Fruit fly (Drosophila melanogaster): ENCODE data around the gene CG15452.

Gene CG15452

DNA sequence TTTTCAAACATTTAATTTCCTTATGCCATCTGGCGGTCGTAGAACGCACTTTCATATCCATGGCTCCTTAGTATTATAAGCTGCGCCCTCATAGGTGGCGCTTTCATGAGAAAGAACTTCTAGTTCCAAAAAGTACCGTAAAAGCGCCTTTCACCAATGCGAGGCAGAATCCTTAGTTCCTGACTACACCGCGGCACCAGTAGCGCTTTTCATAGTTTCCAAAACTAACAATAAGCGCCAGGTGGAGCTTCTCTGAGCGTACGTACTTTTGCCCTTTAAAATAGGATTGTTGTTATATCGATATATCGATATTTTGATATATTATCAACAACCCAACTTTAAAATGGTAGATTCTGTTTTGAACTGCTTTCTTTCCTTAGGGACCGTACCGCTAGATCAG lies 14.7 kb upstream of the CG15452 start (continued):
- TF ChIP-seq sqz (GFP tag; optimal IDR thresholded peaks at IDR 0.05) (no peak), CG10267 (tag; optimal IDR thresholded peaks at IDR 0.05) (peak; percentile 73), Pdp1 (GFP tag; optimal IDR thresholded peaks at IDR 0.05) (peak; percentile 59 to 78), Hr39 (optimal IDR thresholded peaks at IDR 0.05) (no peak), CG18764 (GFP tag; optimal IDR thresholded peaks at IDR 0.05) (peak; percentile 80), sug (tag; optimal IDR thresholded peaks at IDR 0.05) (peak; percentile 64), CG15073 (GFP tag; optimal IDR thresholded peaks at IDR 0.05) (peak; percentile 16), HLH3B (GFP tag; IDR thresholded peaks at IDR 0.05) (peak; percentile 68), CG3726 (GFP tag; IDR thresholded peaks at IDR 0.05) (peak; percentile 72; the same call in 1 of the 3 replicates), grn (GFP tag; optimal IDR thresholded peaks at IDR 0.05) (peak; percentile 42), ro (GFP tag; IDR thresholded peaks at IDR 0.05) (peak; percentile 39; the same call in 1 of the 2 replicates), gsb-n (tag; optimal IDR thresholded peaks at IDR 0.05) (peak; percentile 14), Dll (GFP tag; IDR thresholded peaks at IDR 0.05; ENCODE audit: partially characterized antibody) (peak; percentile 93), CG1233 (GFP tag; optimal IDR thresholded peaks at IDR 0.05) (peak; percentile 75), nau (GFP tag; optimal IDR thresholded peaks at IDR 0.05) (peak; percentile 11), CG11696 (GFP tag; IDR thresholded peaks at IDR 0.05) (no peak), CG12769 (tag; optimal IDR thresholded peaks at IDR 0.05) (peak; percentile 43), cad (GFP tag; optimal IDR thresholded peaks at IDR 0.05) (no peak), Ada2b (GFP tag; IDR thresholded peaks at IDR 0.05) (peak; percentile 54), gfzf (GFP tag; optimal IDR thresholded peaks at IDR 0.05) (peak; percentile 37), p53 (GFP tag; optimal IDR thresholded peaks at IDR 0.05) (peak; percentile 50), CG15514 (GFP tag; optimal IDR thresholded peaks at IDR 0.05) (peak; percentile 63), CG16815 (GFP tag; optimal IDR thresholded peaks at IDR 0.05) (peak; percentile 69), Jarid2 (GFP tag; optimal IDR thresholded peaks at IDR 0.05) (peak; percentile 38), mam (GFP tag; optimal IDR thresholded peaks at IDR 0.05) (peak; percentile 72), inv (GFP tag; IDR thresholded peaks at IDR 0.05; ENCODE audit: partially characterized antibody) (peak; percentile 75), CG7928 (GFP tag; optimal IDR thresholded peaks at IDR 0.05) (peak; percentile 25), CG10979 (tag; optimal IDR thresholded peaks at IDR 0.05) (peak; percentile 73), Dp (GFP tag; optimal IDR thresholded peaks at IDR 0.05) (peak; percentile 54), eyg (GFP tag; optimal IDR thresholded peaks at IDR 0.05) (peak; percentile 11), caup (GFP tag; optimal IDR thresholded peaks at IDR 0.05; ENCODE audit: severe bottlenecking) (peak; percentile 71), zen (tag; optimal IDR thresholded peaks at IDR 0.05) (peak; percentile 76), CG7963 (GFP tag; IDR thresholded peaks at IDR 0.05; ENCODE audit: partially characterized antibody) (peak; percentile 63; the same call in 2 of the 3 replicates), Tbp (GFP tag; optimal IDR thresholded peaks at IDR 0.05) (no peak), fd64A (GFP tag; optimal IDR thresholded peaks at IDR 0.05) (peak; percentile 6), CG11085 (GFP tag; IDR thresholded peaks at IDR 0.05) (peak; percentile 78), exex (tag; optimal IDR thresholded peaks at IDR 0.05) (no peak), Blimp-1 (GFP tag; optimal IDR thresholded peaks at IDR 0.05) (peak; percentile 72), Elba2 (GFP tag; optimal IDR thresholded peaks at IDR 0.05) (peak; percentile 42), Six4 (GFP tag; optimal IDR thresholded peaks at IDR 0.05) (peak; percentile 67), maf-S (GFP tag; optimal IDR thresholded peaks at IDR 0.05) (peak; percentile 78), tup (GFP tag; optimal IDR thresholded peaks at IDR 0.05) (peak; percentile 31), z (GFP tag; IDR thresholded peaks at IDR 0.05) (no peak), CG10321 (GFP tag; IDR thresholded peaks at IDR 0.05) (peak; percentile 41; the same call in 1 of the 2 replicates), bcd (GFP tag; optimal IDR thresholded peaks at IDR 0.05) (peak; percentile 67), hb (GFP tag; IDR thresholded peaks at IDR 0.05; ENCODE audit: partially characterized antibody) (peak; percentile 30; the same call in 1 of the 3 replicates), ap (GFP tag; IDR thresholded peaks at IDR 0.05) (no peak), CG12744 (GFP tag; optimal IDR thresholded peaks at IDR 0.05) (peak; percentile 74), CG6765 (GFP tag; optimal IDR thresholded peaks at IDR 0.05) (peak; percentile 65), CG13287 (GFP tag; IDR thresholded peaks at IDR 0.05; ENCODE audit: partially characterized antibody) (peak; percentile 92)
